Fruit fly (Drosophila melanogaster) whole organism, embryonic: ENCODE data around the gene CG17027.

Experiments
- Aef1 ChIP-seq: fragments of 200-800 bp; sonication (Bioruptor generic); IDR thresholded peaks from 3 replicates; pipeline ENCODE4 v1.3.6; 2022; ENCODE audit warnings: missing biosample characterization, missing genetic modification characterization
- Atf3 ChIP-seq: fragments of 200-800 bp; sonication (Bioruptor generic); optimal IDR thresholded peaks from 3 replicates; lab custom pipeline; 2016; ENCODE audit warnings: missing biosample characterization, missing genetic modification characterization
- C15 ChIP-seq: fragments of 200-800 bp; sonication (Bioruptor generic); IDR thresholded peaks from 3 replicates; pipeline ENCODE4 v1.3.6; 2022; ENCODE audit warnings: missing biosample characterization, missing genetic modification characterization
- CG10267 ChIP-seq: fragments of 200-800 bp; sonication (Bioruptor generic); optimal IDR thresholded peaks from 2 replicates; lab custom pipeline; 2018; ENCODE audit warnings: missing biosample characterization, mild to moderate bottlenecking, missing genetic modification characterization, moderate library complexity
- CG11696 ChIP-seq: fragments of 200-800 bp; sonication (Bioruptor generic); IDR thresholded peaks from 2 replicates; pipeline ENCODE4 v1.3.6; 2022; ENCODE audit warnings: missing biosample characterization, missing genetic modification characterization
- CG12219 ChIP-seq: fragments of 200-800 bp; sonication (Bioruptor generic); optimal IDR thresholded peaks from 3 replicates; lab custom pipeline; 2018; ENCODE audit warnings: missing biosample characterization, mild to moderate bottlenecking, missing genetic modification characterization
- CG16815 ChIP-seq: fragments of 200-800 bp; sonication (Bioruptor generic); optimal IDR thresholded peaks from 3 replicates; lab custom pipeline; 2017; ENCODE audit warnings: missing biosample characterization, mild to moderate bottlenecking, missing genetic modification characterization
- CG18599 ChIP-seq: fragments of 200-800 bp; sonication (Bioruptor generic); optimal IDR thresholded peaks from 3 replicates; lab custom pipeline; 2017; ENCODE audit warnings: missing biosample characterization, missing genetic modification characterization, mild to moderate bottlenecking, moderate library complexity, missing genetic modification reagents
- CG2120 ChIP-seq: fragments of 200-800 bp; sonication (Bioruptor generic); optimal IDR thresholded peaks from 3 replicates; lab custom pipeline; 2016; ENCODE audit warnings: missing biosample characterization, missing genetic modification characterization
- CG32532 ChIP-seq: fragments of 200-800 bp; sonication (Bioruptor generic); IDR thresholded peaks from 2 replicates; pipeline ENCODE4 v1.3.6; 2022; ENCODE audit warnings: missing biosample characterization, missing genetic modification characterization
- CG3407 ChIP-seq: fragments of 200-800 bp; sonication (Bioruptor generic); optimal IDR thresholded peaks from 2 replicates; lab custom pipeline; 2018; ENCODE audit warnings: missing biosample characterization, mild to moderate bottlenecking, missing genetic modification characterization
- CG4282 ChIP-seq: fragments of 200-800 bp; sonication (Bioruptor generic); optimal IDR thresholded peaks from 2 replicates; lab custom pipeline; 2016; ENCODE audit warnings: missing biosample characterization, missing genetic modification characterization
- CG6272 ChIP-seq: fragments of 200-800 bp; sonication (Bioruptor generic); IDR thresholded peaks from 2 replicates; pipeline ENCODE4 v1.3.6; 2022; ENCODE audit warnings: missing biosample characterization, missing genetic modification characterization
- CG6683 ChIP-seq: fragments of 200-800 bp; sonication (Bioruptor generic); optimal IDR thresholded peaks from 2 replicates; lab custom pipeline; 2017; ENCODE audit warnings: missing biosample characterization, mild to moderate bottlenecking, missing genetic modification characterization, missing genetic modification reagents
- CG7963 ChIP-seq: fragments of 200-800 bp; sonication (Bioruptor generic); IDR thresholded peaks from 3 replicates; pipeline ENCODE4 v1.3.6; 2022; ENCODE audit warnings: missing biosample characterization, missing genetic modification characterization; ENCODE audit not compliant: partially characterized antibody
- CG9215 ChIP-seq: fragments of 200-800 bp; sonication (Bioruptor generic); IDR thresholded peaks from 2 replicates; pipeline ENCODE4 v1.3.6; 2022; ENCODE audit warnings: missing biosample characterization, missing genetic modification characterization
- Camta ChIP-seq: fragments of 200-800 bp; sonication (Bioruptor generic); optimal IDR thresholded peaks from 2 replicates; lab custom pipeline; 2016; ENCODE audit warnings: missing biosample characterization, missing genetic modification characterization
- Dll ChIP-seq: fragments of 200-800 bp; sonication (Bioruptor generic); IDR thresholded peaks from 4 replicates; pipeline ENCODE4 v1.3.6; 2022; ENCODE audit warnings: missing biosample characterization, missing genetic modification characterization; ENCODE audit not compliant: partially characterized antibody
- HLH3B ChIP-seq: fragments of 200-800 bp; sonication (Bioruptor generic); IDR thresholded peaks from 2 replicates; pipeline ENCODE4 v1.3.6; 2022; ENCODE audit warnings: missing biosample characterization, missing genetic modification characterization
- Hmx ChIP-seq: fragments of 200-800 bp; sonication (Bioruptor generic); optimal IDR thresholded peaks from 2 replicates; lab custom pipeline; 2016; ENCODE audit warnings: missing biosample characterization, missing genetic modification characterization
- Mad ChIP-seq: fragments of 200-800 bp; sonication (Bioruptor generic); optimal IDR thresholded peaks from 2 replicates; lab custom pipeline; 2016; ENCODE audit warnings: missing biosample characterization, missing genetic modification characterization
- Max ChIP-seq: fragments of 200-800 bp; sonication (Bioruptor generic); optimal IDR thresholded peaks from 2 replicates; lab custom pipeline; 2016; ENCODE audit warnings: missing biosample characterization, mild to moderate bottlenecking, missing genetic modification characterization
- Nf-YA ChIP-seq: fragments of 200-800 bp; sonication (Bioruptor generic); IDR thresholded peaks from 2 replicates; pipeline ENCODE4 v1.3.6; 2022; ENCODE audit warnings: missing biosample characterization, missing genetic modification characterization
- Nf-YC ChIP-seq: fragments of 200-800 bp; optimal IDR thresholded peaks from 3 replicates; lab custom pipeline; 2019; ENCODE audit warnings: missing biosample characterization, mild to moderate bottlenecking, missing genetic modification characterization, moderate library complexity
- Oaz ChIP-seq: fragments of 200-800 bp; sonication (Bioruptor generic); IDR thresholded peaks from 2 replicates; pipeline ENCODE4 v1.3.6; 2022; ENCODE audit warnings: missing biosample characterization, missing genetic modification characterization
- Rfx ChIP-seq: fragments of 200-800 bp; sonication (Bioruptor generic); IDR thresholded peaks from 2 replicates; pipeline ENCODE4 v1.3.6; 2022; ENCODE audit warnings: missing biosample characterization, missing genetic modification characterization
- al ChIP-seq: fragments of 200-800 bp; sonication (Bioruptor generic); IDR thresholded peaks from 2 replicates; pipeline ENCODE4 v1.3.6; 2022; ENCODE audit warnings: missing biosample characterization, missing genetic modification characterization
- ato ChIP-seq: fragments of 200-800 bp; sonication (Bioruptor generic); IDR thresholded peaks from 2 replicates; pipeline ENCODE4 v1.3.6; 2022; ENCODE audit warnings: missing biosample characterization, missing genetic modification characterization; ENCODE audit not compliant: partially characterized antibody
- bbx ChIP-seq: fragments of 200-800 bp; sonication (Bioruptor generic); IDR thresholded peaks from 2 replicates; pipeline ENCODE4 v1.3.6; 2022; ENCODE audit warnings: missing biosample characterization, missing genetic modification characterization; ENCODE audit not compliant: partially characterized antibody
- chif ChIP-seq, 2 experiments: fragments of 200-800 bp; sonication (Bioruptor generic); optimal IDR thresholded peaks; 3 replicates each; lab custom pipeline; 2016; ENCODE audit warnings: missing biosample characterization in 2 of 2, missing genetic modification characterization in 2 of 2
- chm ChIP-seq: fragments of 200-800 bp; sonication (Bioruptor generic); IDR thresholded peaks from 2 replicates; pipeline ENCODE4 v1.3.6; 2022; ENCODE audit warnings: missing biosample characterization, missing genetic modification characterization
- croc ChIP-seq: fragments of 200-800 bp; sonication (Bioruptor generic); conservative IDR thresholded peaks from 3 replicates; pipeline ENCODE4 v1.3.6; 2022; ENCODE audit warnings: missing biosample characterization, missing genetic modification characterization
- dan ChIP-seq: fragments of 200-800 bp; sonication (Bioruptor generic); IDR thresholded peaks from 2 replicates; pipeline ENCODE4 v1.3.6; 2022; ENCODE audit warnings: missing biosample characterization, missing genetic modification characterization
- dati ChIP-seq: fragments of 200-800 bp; sonication (Bioruptor generic); IDR thresholded peaks from 2 replicates; pipeline ENCODE4 v1.3.6; 2022; ENCODE audit warnings: missing biosample characterization, missing genetic modification characterization
- en ChIP-seq: fragments of 200-800 bp; sonication (Bioruptor generic); optimal IDR thresholded peaks from 2 replicates; lab custom pipeline; 2016; ENCODE audit warnings: missing biosample characterization, missing genetic modification characterization
- eve ChIP-seq, 2 experiments: fragments of >200 bp; optimal IDR thresholded peaks; 2 replicates each; lab custom pipeline; 2017; ENCODE audit warnings: missing biosample characterization in 2 of 2, missing genetic modification characterization in 2 of 2
- gro ChIP-seq: fragments of 200-800 bp; sonication (Bioruptor generic); optimal IDR thresholded peaks from 2 replicates; lab custom pipeline; 2016; ENCODE audit warnings: missing biosample characterization, missing genetic modification characterization
- repo ChIP-seq: fragments of 200-800 bp; sonication (Bioruptor generic); optimal IDR thresholded peaks from 2 replicates; lab custom pipeline; 2016; ENCODE audit warnings: missing biosample characterization, missing genetic modification characterization
- salm ChIP-seq: fragments of 200-800 bp; sonication (Bioruptor generic); optimal IDR thresholded peaks from 2 replicates; lab custom pipeline; 2018; ENCODE audit warnings: missing biosample characterization, mild to moderate bottlenecking, missing genetic modification characterization
- sug ChIP-seq: fragments of 200-800 bp; optimal IDR thresholded peaks from 2 replicates; lab custom pipeline; 2019; ENCODE audit warnings: missing biosample characterization, mild to moderate bottlenecking, missing genetic modification characterization, moderate library complexity
- tup ChIP-seq: fragments of 200-800 bp; sonication (Bioruptor generic); optimal IDR thresholded peaks from 2 replicates; lab custom pipeline; 2016; ENCODE audit warnings: missing biosample characterization, mild to moderate bottlenecking, missing genetic modification characterization, moderate library complexity
- tx ChIP-seq: fragments of 200-800 bp; sonication (Bioruptor generic); optimal IDR thresholded peaks from 2 replicates; lab custom pipeline; 2016; ENCODE audit warnings: missing biosample characterization, missing genetic modification characterization
- z ChIP-seq: fragments of 200-800 bp; sonication (Bioruptor generic); IDR thresholded peaks from 3 replicates; pipeline ENCODE4 v1.3.6; 2022; ENCODE audit warnings: missing biosample characterization, missing genetic modification characterization

CG17027 gene

DNA sequence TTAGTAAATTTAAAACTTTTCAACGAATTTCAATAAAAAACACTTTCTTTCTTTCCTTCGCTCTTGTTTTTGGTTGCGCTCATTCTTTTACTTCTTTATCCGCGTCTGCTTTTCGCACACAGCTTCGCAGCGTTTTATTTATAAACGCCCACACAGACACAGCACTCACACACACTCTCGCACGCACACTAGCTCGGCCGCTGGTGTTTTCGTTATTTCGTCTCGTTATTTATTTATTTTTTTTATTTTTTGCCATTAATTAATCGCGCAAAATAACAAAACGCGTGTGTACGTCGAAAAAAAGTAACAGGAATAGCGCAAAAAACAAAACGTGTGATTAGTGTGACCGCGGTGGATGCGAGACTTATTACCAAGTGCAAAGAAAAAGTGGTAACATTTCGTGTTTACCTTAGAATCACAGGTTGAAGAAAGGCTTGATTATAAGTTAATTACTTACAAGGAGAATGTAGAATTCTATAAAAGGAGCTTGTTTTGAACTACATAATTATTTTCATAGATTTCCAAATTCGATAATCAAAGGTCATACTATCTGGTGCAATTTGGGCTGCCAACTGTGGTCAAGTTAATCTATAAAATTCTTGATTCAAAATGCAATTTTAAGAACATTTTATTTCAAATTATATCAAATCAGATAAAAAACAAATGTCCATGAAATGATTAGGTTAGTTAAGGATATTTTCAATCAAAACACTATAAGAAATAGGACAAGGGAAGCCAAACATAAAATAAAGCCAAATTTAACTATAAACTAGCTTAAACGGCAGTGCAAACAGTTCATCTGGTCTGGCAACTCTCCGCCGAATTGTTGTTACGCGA is 24.7 kb downstream of the CG17027 start, which contains the start of the genes hzg and mRpS31 (continued):
- TF ChIP-seq C15 (GFP tag; lab: Robert Waterston, UW) (no peak), ato (no peak), CG9215 (GFP tag; lab: Robert Waterston, UW) (peak; percentile 57), Max (GFP tag; lab: Kevin White, UChicago) (peak; percentile 54), sug (tag; lab: Kevin White, UChicago) (peak; percentile 67), Atf3 (peak; percentile 52), dati (no peak), CG3407 (no peak), CG18599 (peak; percentile 49), Nf-YA (0 out of 2 replicates have a peak, but pooled peaks have one; percentile 7), HLH3B (GFP tag; lab: Robert Waterston, UW) (no peak), CG4282 (GFP tag; lab: Kevin White, UChicago) (no peak), Mad (no peak), Hmx (GFP tag; lab: Kevin White, UChicago) (peak; percentile 22), CG16815 (peak; percentile 2), repo (peak; percentile 13), chm (peak; percentile 8; the same call in 1 of the 2 replicates), CG10267 (tag; lab: Kevin White, UChicago) (peak; percentile 67), Aef1 (GFP tag; lab: Robert Waterston, UW) (no peak), salm (tag; lab: Kevin White, UChicago) (no peak), Nf-YC (peak; percentile 56), CG2120 (GFP tag; lab: Kevin White, UChicago) (peak; percentile 80), CG32532 (peak; percentile 51), al (GFP tag; lab: Robert Waterston, UW) (peak; percentile 52; the same call in 1 of the 2 replicates), tup (GFP tag; lab: Kevin White, UChicago) (no peak), tx (GFP tag; lab: Kevin White, UChicago) (peak; percentile 38), z (GFP tag; lab: Robert Waterston, UW) (no peak), en (GFP tag; lab: Kevin White, UChicago) (no peak), Camta (GFP tag; lab: Kevin White, UChicago) (peak; percentile 59), Dll (GFP tag; lab: Robert Waterston, UW) (no peak), CG7963 (GFP tag; lab: Robert Waterston, UW) (no peak), bbx (0 out of 2 replicates have a peak, but pooled peaks have one; percentile 12), croc (GFP tag; lab: Robert Waterston, UW) (no peak), CG6683 (GFP tag; lab: Kevin White, UChicago) (no peak), CG11696 (GFP tag; lab: Robert Waterston, UW) (no peak), chif (GFP tag; optimal IDR thresholded peaks at IDR 0.05; lab: Kevin White, UChicago) (peak; percentile 14 to 25), CG12219 (GFP tag; lab: Kevin White, UChicago) (no peak), gro (GFP tag; lab: Kevin White, UChicago) (peak; percentile 4), Oaz (GFP tag; lab: Robert Waterston, UW) (no peak), CG6272 (GFP tag; lab: Robert Waterston, UW) (peak; percentile 51), Rfx (GFP tag; lab: Robert Waterston, UW) (peak; percentile 66), eve (GFP tag; optimal IDR thresholded peaks at IDR 0.05; lab: Kevin White, UChicago) (no peak), dan (no peak)
